Worm (Caenorhabditis elegans): ENCODE measurements around the gene rcan-1.

- TF ChIP-seq vab-15 (tag; optimal IDR thresholded peaks at IDR 0.05) (no peak), lin-13 (GFP tag; optimal IDR thresholded peaks at IDR 0.05) (no peak), lin-39 (tag; optimal IDR thresholded peaks at IDR 0.05) (no peak)
Observed at ce11 chrIII:5714984-5715454, 31.1 kb upstream of the rcan-1 start.

All from whole organism, L1 larva.